Worm (Caenorhabditis elegans): Measurements from ENCODE around the gene srlf-19.

ce11 chrV:536571-536970 lies 31.3 kb downstream of the srlf-19 start, which contains the start of gene C14C6.5:
- TF ChIP-seq W03F9.2 (tag; optimal IDR thresholded peaks at IDR 0.05) (no peak), dao-5 (tag; optimal IDR thresholded peaks at IDR 0.05) (no peak)
